Worm (Caenorhabditis elegans) whole organism, midembryonic: ENCODE results near the gene ubc-26.

Experiments used
- T22C8.4 ChIP-seq: fragments of 200-800 bp; sonication (Bioruptor generic); IDR thresholded peaks from 2 replicates; pipeline ENCODE4 v1.3.6; 2022; ENCODE audit warnings: missing genetic modification characterization, missing compliant biosample characterization
- cog-1 ChIP-seq: sonication (generic microtip); optimal IDR thresholded peaks from 2 replicates; lab custom pipeline; 2016; ENCODE audit warnings: missing genetic modification characterization, missing compliant biosample characterization
- klf-2 ChIP-seq: fragments of 200-800 bp; sonication (Bioruptor generic); conservative IDR thresholded peaks from 2 replicates; pipeline ENCODE4 v1.3.6; 2022; ENCODE audit warnings: missing genetic modification reagents, missing genetic modification characterization, missing compliant biosample characterization
- med-1 ChIP-seq: sonication (generic microtip); optimal IDR thresholded peaks from 2 replicates; lab custom pipeline; 2017; ENCODE audit warnings: missing genetic modification characterization, mild to moderate bottlenecking, missing compliant biosample characterization, antibody characterized with exemption, missing genetic modification reagents; ENCODE audit not compliant: insufficient read depth
- tab-1 ChIP-seq: fragments of 200-800 bp; sonication (Bioruptor generic); IDR thresholded peaks from 2 replicates; pipeline ENCODE4 v1.3.6; 2022; ENCODE audit warnings: missing genetic modification characterization, missing compliant biosample characterization
- ztf-23 ChIP-seq: fragments of 200-800 bp; sonication (Bioruptor generic); IDR thresholded peaks from 2 replicates; pipeline ENCODE4 v1.3.6; 2022; ENCODE audit warnings: missing genetic modification reagents, missing genetic modification characterization, missing compliant biosample characterization
- ztf-29 ChIP-seq: fragments of 200-800 bp; sonication (Bioruptor generic); IDR thresholded peaks from 2 replicates; pipeline ENCODE4 v1.3.6; 2022; ENCODE audit warnings: missing genetic modification reagents, missing genetic modification characterization, missing compliant biosample characterization

DNA sequence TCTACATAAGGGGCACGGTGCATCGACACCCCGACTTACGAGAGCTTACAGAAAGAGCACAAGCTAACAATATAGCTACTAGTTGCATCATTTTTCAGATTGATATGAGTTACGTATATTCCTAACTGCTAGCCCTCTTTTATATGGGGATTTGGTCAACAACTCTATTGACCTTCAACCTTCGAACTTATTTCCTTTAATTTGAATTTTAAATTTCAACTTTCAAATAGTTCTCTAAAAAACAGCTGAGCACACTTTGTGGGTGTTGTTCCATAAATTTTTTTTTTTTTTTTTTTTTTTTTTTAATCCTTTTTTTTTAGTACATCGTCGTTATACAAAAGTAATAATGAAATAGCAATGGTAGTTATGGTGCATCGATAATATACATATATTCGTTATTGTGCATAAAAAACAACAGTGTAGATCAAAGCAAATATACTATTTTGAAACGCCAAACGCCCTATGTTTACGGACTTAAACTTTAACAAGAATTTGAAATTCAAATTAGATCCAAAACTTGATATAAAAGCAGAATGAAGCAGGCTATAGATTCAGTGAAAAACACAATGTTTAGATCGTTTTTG lies 33.5 kb downstream of the ubc-26 start, which contains the start of the genes Y110A2AL.9 and Y110A2AL.3:
- TF ChIP-seq med-1 (GFP tag; lab: Kevin White, UChicago): no peak
- no peak for TF ChIP-seq tab-1 (GFP tag; lab: Robert Waterston, UW)
- TF ChIP-seq T22C8.4 (GFP tag; lab: Robert Waterston, UW): no peak
- no peak for TF ChIP-seq ztf-29 (GFP tag; lab: Robert Waterston, UW)
- no peak for TF ChIP-seq cog-1 (tag; lab: Kevin White, UChicago)
- TF ChIP-seq ztf-23 (GFP tag; lab: Robert Waterston, UW): no peak
- TF ChIP-seq klf-2 (GFP tag; lab: Robert Waterston, UW): no peak
